Fruit fly (Drosophila melanogaster) whole organism, prepupa: ENCODE measurements around the gene Membrin.

ENCODE experiments used
- CG10631 ChIP-seq: fragments of 200-800 bp; sonication (Bioruptor generic); optimal IDR thresholded peaks from 2 replicates; lab custom pipeline; 2016; ENCODE audit warnings: missing biosample characterization, missing genetic modification characterization
- CG10669 ChIP-seq: fragments of 200-800 bp; sonication (Bioruptor generic); optimal IDR thresholded peaks from 3 replicates; lab custom pipeline; 2018; ENCODE audit warnings: missing biosample characterization, mild to moderate bottlenecking, missing genetic modification characterization, moderate library complexity
- CG11294 ChIP-seq: fragments of 200-800 bp; sonication (Bioruptor generic); IDR thresholded peaks from 2 replicates; pipeline ENCODE4 v1.3.6; 2022; ENCODE audit warnings: missing biosample characterization, missing genetic modification characterization
- CG11902 ChIP-seq: fragments of 200-800 bp; sonication (Bioruptor generic); optimal IDR thresholded peaks from 3 replicates; lab custom pipeline; 2016; ENCODE audit warnings: missing biosample characterization, missing genetic modification characterization
- CG15336 ChIP-seq: fragments of 200-800 bp; sonication (Bioruptor generic); IDR thresholded peaks from 2 replicates; pipeline ENCODE4 v1.3.6; 2022; ENCODE audit warnings: missing biosample characterization, missing genetic modification characterization
- CG1621 ChIP-seq: fragments of 200-800 bp; sonication (Bioruptor generic); optimal IDR thresholded peaks from 3 replicates; lab custom pipeline; 2018; ENCODE audit warnings: missing biosample characterization, mild to moderate bottlenecking, missing genetic modification characterization
- CG16779 ChIP-seq: fragments of 200-800 bp; sonication (Bioruptor generic); optimal IDR thresholded peaks from 3 replicates; lab custom pipeline; 2017; ENCODE audit warnings: missing biosample characterization, mild to moderate bottlenecking, missing genetic modification characterization
- CG3032 ChIP-seq: fragments of 200-800 bp; optimal IDR thresholded peaks from 2 replicates; lab custom pipeline; 2019; ENCODE audit warnings: missing biosample characterization, mild to moderate bottlenecking, missing genetic modification characterization, moderate library complexity
- CG32006 ChIP-seq: fragments of 200-800 bp; sonication (Bioruptor generic); optimal IDR thresholded peaks from 3 replicates; lab custom pipeline; 2017; ENCODE audit warnings: missing biosample characterization, mild to moderate bottlenecking, missing genetic modification characterization
- CG4318 ChIP-seq: fragments of 200-800 bp; sonication (Bioruptor generic); optimal IDR thresholded peaks from 3 replicates; lab custom pipeline; 2017; ENCODE audit warnings: missing biosample characterization, mild to moderate bottlenecking, missing genetic modification characterization
- CG6276 ChIP-seq: fragments of 200-800 bp; sonication (Bioruptor generic); optimal IDR thresholded peaks from 2 replicates; lab custom pipeline; 2017; ENCODE audit warnings: missing biosample characterization, mild to moderate bottlenecking, missing genetic modification characterization
- CG6792 ChIP-seq: fragments of 200-800 bp; sonication (Bioruptor generic); optimal IDR thresholded peaks from 3 replicates; lab custom pipeline; 2016; ENCODE audit warnings: missing biosample characterization, missing genetic modification characterization
- CG6808 ChIP-seq: fragments of 200-800 bp; sonication (Bioruptor generic); optimal IDR thresholded peaks from 3 replicates; lab custom pipeline; 2017; ENCODE audit warnings: missing biosample characterization, missing genetic modification characterization, mild to moderate bottlenecking, moderate library complexity, missing genetic modification reagents
- CG6854 ChIP-seq: fragments of 200-800 bp; sonication (Bioruptor generic); optimal IDR thresholded peaks from 2 replicates; lab custom pipeline; 2017; ENCODE audit warnings: missing biosample characterization, mild to moderate bottlenecking, missing genetic modification characterization
- CG7368 ChIP-seq: fragments of 200-800 bp; sonication (Bioruptor generic); optimal IDR thresholded peaks from 3 replicates; lab custom pipeline; 2016; ENCODE audit warnings: missing biosample characterization, missing genetic modification characterization
- CG8319 ChIP-seq: fragments of 200-800 bp; sonication (Bioruptor generic); optimal IDR thresholded peaks from 3 replicates; lab custom pipeline; 2016; ENCODE audit warnings: missing biosample characterization, missing genetic modification characterization
- CG8632 ChIP-seq: fragments of 200-800 bp; sonication (Bioruptor generic); optimal IDR thresholded peaks from 3 replicates; lab custom pipeline; 2016; ENCODE audit warnings: missing biosample characterization, missing genetic modification characterization
- CG9139 ChIP-seq: fragments of 200-800 bp; sonication (Bioruptor generic); optimal IDR thresholded peaks from 3 replicates; lab custom pipeline; 2017; ENCODE audit warnings: missing biosample characterization, mild to moderate bottlenecking, missing genetic modification characterization
- Eip78C ChIP-seq: fragments of 200-800 bp; sonication (Bioruptor generic); peaks from one replicate; lab custom pipeline; 2016; ENCODE audit warnings: missing biosample characterization, missing genetic modification characterization
- Ets21C ChIP-seq: fragments of 200-800 bp; sonication (Bioruptor generic); optimal IDR thresholded peaks from 3 replicates; lab custom pipeline; 2016; ENCODE audit warnings: missing biosample characterization, missing genetic modification characterization
- Gug ChIP-seq: fragments of 200-800 bp; sonication (Bioruptor generic); IDR thresholded peaks from 2 replicates; pipeline ENCODE4 v1.3.6; 2022; ENCODE audit warnings: missing biosample characterization, missing genetic modification characterization
- Hr39 ChIP-seq: fragments of 200-800 bp; sonication (Bioruptor generic); optimal IDR thresholded peaks from 2 replicates; lab custom pipeline; 2016; ENCODE audit warnings: missing biosample characterization, missing genetic modification characterization
- Smox ChIP-seq: fragments of 200-800 bp; sonication (Bioruptor generic); optimal IDR thresholded peaks from 3 replicates; lab custom pipeline; 2016; ENCODE audit warnings: missing biosample characterization, missing genetic modification characterization
- Sox102F ChIP-seq: fragments of 200-800 bp; sonication (Bioruptor generic); optimal IDR thresholded peaks from 2 replicates; lab custom pipeline; 2016; ENCODE audit warnings: missing biosample characterization, mild to moderate bottlenecking, missing genetic modification characterization
- Sox14 ChIP-seq: fragments of 200-800 bp; sonication (Bioruptor generic); optimal IDR thresholded peaks from 3 replicates; lab custom pipeline; 2016; ENCODE audit warnings: missing biosample characterization, missing genetic modification characterization
- Sox15 ChIP-seq: fragments of 200-800 bp; sonication (Bioruptor generic); optimal IDR thresholded peaks from 3 replicates; lab custom pipeline; 2016; ENCODE audit warnings: missing biosample characterization, missing genetic modification characterization
- achi ChIP-seq: fragments of 200-800 bp; sonication (Bioruptor generic); optimal IDR thresholded peaks from 3 replicates; lab custom pipeline; 2016; ENCODE audit warnings: missing biosample characterization, missing genetic modification characterization
- acj6 ChIP-seq: fragments of 200-800 bp; sonication (Bioruptor generic); optimal IDR thresholded peaks from 3 replicates; lab custom pipeline; 2016; ENCODE audit warnings: missing biosample characterization, missing genetic modification characterization
- cyc ChIP-seq: fragments of 200-800 bp; sonication (Bioruptor generic); optimal IDR thresholded peaks from 3 replicates; lab custom pipeline; 2016; ENCODE audit warnings: missing biosample characterization, missing genetic modification characterization
- eg ChIP-seq: fragments of 200-800 bp; sonication (Bioruptor generic); IDR thresholded peaks from 3 replicates; pipeline ENCODE4 v1.3.6; 2022; ENCODE audit warnings: missing biosample characterization, missing genetic modification characterization
- esn ChIP-seq: fragments of 200-800 bp; sonication (Bioruptor generic); optimal IDR thresholded peaks from 2 replicates; lab custom pipeline; 2016; ENCODE audit warnings: missing biosample characterization, mild to moderate bottlenecking, missing genetic modification characterization, moderate library complexity
- fd59A ChIP-seq: fragments of 200-800 bp; sonication (Bioruptor generic); optimal IDR thresholded peaks from 2 replicates; lab custom pipeline; 2017; ENCODE audit warnings: missing biosample characterization, mild to moderate bottlenecking, missing genetic modification characterization, missing genetic modification reagents
- fd85E ChIP-seq: fragments of 200-800 bp; sonication (Bioruptor generic); optimal IDR thresholded peaks from 3 replicates; lab custom pipeline; 2016; ENCODE audit warnings: missing biosample characterization, missing genetic modification characterization
- lz ChIP-seq: fragments of 200-800 bp; sonication (Bioruptor generic); optimal IDR thresholded peaks from 3 replicates; lab custom pipeline; 2016; ENCODE audit warnings: missing biosample characterization, missing genetic modification characterization
- net ChIP-seq: fragments of 200-800 bp; sonication (Bioruptor generic); optimal IDR thresholded peaks from 3 replicates; lab custom pipeline; 2016; ENCODE audit warnings: missing biosample characterization, missing genetic modification characterization
- salr ChIP-seq, 2 experiments: fragments of 200-800 bp; sonication (Bioruptor generic); optimal IDR thresholded peaks; 3 replicates each; lab custom pipeline; 2016 to 2018; ENCODE audit warnings: missing biosample characterization in 2 of 2, missing genetic modification characterization in 2 of 2, mild to moderate bottlenecking in 1 of 2
- svp ChIP-seq: fragments of 200-800 bp; sonication (Bioruptor generic); peaks from one replicate; lab custom pipeline; 2016; ENCODE audit warnings: missing biosample characterization, missing genetic modification characterization
- vri ChIP-seq: fragments of 200-800 bp; sonication (Bioruptor generic); optimal IDR thresholded peaks from 3 replicates; lab custom pipeline; 2016; ENCODE audit warnings: missing biosample characterization, mild to moderate bottlenecking, missing genetic modification characterization

The Membrin gene

dm6 chr3L:5365164-5365879 is 933 bp upstream of the Membrin start (continued):
- TF ChIP-seq Sox102F (peak; percentile 58), net (GFP tag; lab: Kevin White, UChicago) (peak; percentile 78), achi (GFP tag; lab: Kevin White, UChicago) (peak; percentile 70), CG6854 (GFP tag; lab: Kevin White, UChicago) (no peak), Hr39 (peak; percentile 60), Sox14 (GFP tag; lab: Kevin White, UChicago) (peak; percentile 44), CG6276 (GFP tag; lab: Kevin White, UChicago) (peak; percentile 24), CG3032 (tag; lab: Kevin White, UChicago) (peak; percentile 10), CG16779 (tag; lab: Kevin White, UChicago) (no peak), CG8632 (GFP tag; lab: Kevin White, UChicago) (peak; percentile 53), Smox (GFP tag; lab: Kevin White, UChicago) (no peak), CG1621 (tag; lab: Kevin White, UChicago) (no peak), CG6808 (GFP tag; lab: Kevin White, UChicago) (peak; percentile 69), CG10669 (GFP tag; lab: Kevin White, UChicago) (peak; percentile 7), CG4318 (GFP tag; lab: Kevin White, UChicago) (peak; percentile 36), CG10631 (peak; percentile 40)

dm6 chr3L:5367744-5368507 is 1.7 kb downstream of the Membrin start, which contains the start of gene Pfdn4:
Gene Pfdn4, minus strand, starts transcription at chr3L:5368008.
- TF ChIP-seq svp (GFP tag; lab: Kevin White, UChicago) = peak; percentile 39
- no peak for TF ChIP-seq CG6792
- peak; percentile 34 for TF ChIP-seq Eip78C
- no peak for TF ChIP-seq fd59A (GFP tag; lab: Kevin White, UChicago)
- no peak for TF ChIP-seq Sox14 (GFP tag; lab: Kevin White, UChicago)
- no peak for TF ChIP-seq Sox15 (GFP tag; lab: Kevin White, UChicago)

dm6 chr3L:5372052-5372451 is 5.8 kb downstream of the Membrin start:
- TF ChIP-seq Eip78C = no peak
- TF ChIP-seq Sox15 (GFP tag; lab: Kevin White, UChicago) = no peak
- TF ChIP-seq Gug (GFP tag; lab: Robert Waterston, UW) = no peak

dm6 chr3L:5382721-5383120 is 16.5 kb downstream of the Membrin start, which contains the start of gene Ir64a:
Gene Ir64a, minus strand, starts transcription at chr3L:5382821.
- TF ChIP-seq Sox15 (GFP tag; lab: Kevin White, UChicago) (no peak), CG15336 (GFP tag; lab: Robert Waterston, UW) (no peak), CG7368 (GFP tag; lab: Kevin White, UChicago) (no peak), CG9139 (GFP tag; lab: Kevin White, UChicago) (no peak), Smox (GFP tag; lab: Kevin White, UChicago) (no peak), cyc (GFP tag; lab: Kevin White, UChicago) (no peak), CG11294 (GFP tag; lab: Robert Waterston, UW) (no peak), CG3032 (tag; lab: Kevin White, UChicago) (no peak)
- TF ChIP-seq, all 60 proteins: peak for 0

- no peak for TF ChIP-seq Ets21C (GFP tag; lab: Kevin White, UChicago)
- no peak for TF ChIP-seq CG11902 (GFP tag; lab: Kevin White, UChicago)
- TF ChIP-seq fd59A (GFP tag; lab: Kevin White, UChicago) = no peak
- peak; percentile 50 for TF ChIP-seq svp (GFP tag; lab: Kevin White, UChicago)
- peak; percentile 14 for TF ChIP-seq CG4318 (GFP tag; lab: Kevin White, UChicago)
- TF ChIP-seq CG9139 (GFP tag; lab: Kevin White, UChicago) = no peak
- no peak for TF ChIP-seq Sox15 (GFP tag; lab: Kevin White, UChicago)
- 0 out of 2 replicates have a peak, but pooled peaks have one; percentile 12 for TF ChIP-seq Gug (GFP tag; lab: Robert Waterston, UW)
- no peak for TF ChIP-seq vri (GFP tag; lab: Kevin White, UChicago)
- no peak for TF ChIP-seq CG16779 (tag; lab: Kevin White, UChicago)
- TF ChIP-seq Smox (GFP tag; lab: Kevin White, UChicago) = no peak
- TF ChIP-seq Sox102F = no peak
- no peak for TF ChIP-seq net (GFP tag; lab: Kevin White, UChicago)
- TF ChIP-seq Eip78C = peak; percentile 76
- peak; percentile 46 for TF ChIP-seq CG32006 (GFP tag; lab: Kevin White, UChicago)
- no peak for TF ChIP-seq acj6 (GFP tag; lab: Kevin White, UChicago)
- no peak for TF ChIP-seq CG8319 (GFP tag; lab: Kevin White, UChicago)
- no peak for TF ChIP-seq fd85E (GFP tag; lab: Kevin White, UChicago)
- TF ChIP-seq salr (GFP tag; optimal IDR thresholded peaks at IDR 0.05; lab: Kevin White, UChicago) = peak in 1 of 2 experiments; percentile 8
- no peak for TF ChIP-seq esn
- peak; percentile 80 for TF ChIP-seq eg (GFP tag; lab: Robert Waterston, UW)
- no peak for TF ChIP-seq CG6808 (GFP tag; lab: Kevin White, UChicago)
- TF ChIP-seq CG1621 (tag; lab: Kevin White, UChicago) = no peak
- TF ChIP-seq Sox14 (GFP tag; lab: Kevin White, UChicago) = no peak
- TF ChIP-seq lz = no peak
- no peak for TF ChIP-seq achi (GFP tag; lab: Kevin White, UChicago)
Observed at dm6 chr3L:5385762-5386161, 19.5 kb downstream of the Membrin start.
